Worm (Caenorhabditis elegans): Measurements from ENCODE around the gene nhr-167.

- TF ChIP-seq ama-1 (optimal IDR thresholded peaks at IDR 0.05) (no peak), ets-7 (tag; optimal IDR thresholded peaks at IDR 0.05) (no peak), hnd-1 (tag; optimal IDR thresholded peaks at IDR 0.05) (no peak), aly-1 (tag; optimal IDR thresholded peaks at IDR 0.05) (no peak), flt-1 (GFP tag; IDR thresholded peaks at IDR 0.05) (no peak), ceh-13 (GFP tag; optimal IDR thresholded peaks at IDR 0.05) (no peak)
Observed at ce11 chrX:12006470-12006869, 24.6 kb upstream of the nhr-167 start.

Data from whole organism, early embryonic.